Fruit fly (Drosophila melanogaster): Measurements from ENCODE around the gene Oatp33Ea.

The Oatp33Ea gene

DNA sequence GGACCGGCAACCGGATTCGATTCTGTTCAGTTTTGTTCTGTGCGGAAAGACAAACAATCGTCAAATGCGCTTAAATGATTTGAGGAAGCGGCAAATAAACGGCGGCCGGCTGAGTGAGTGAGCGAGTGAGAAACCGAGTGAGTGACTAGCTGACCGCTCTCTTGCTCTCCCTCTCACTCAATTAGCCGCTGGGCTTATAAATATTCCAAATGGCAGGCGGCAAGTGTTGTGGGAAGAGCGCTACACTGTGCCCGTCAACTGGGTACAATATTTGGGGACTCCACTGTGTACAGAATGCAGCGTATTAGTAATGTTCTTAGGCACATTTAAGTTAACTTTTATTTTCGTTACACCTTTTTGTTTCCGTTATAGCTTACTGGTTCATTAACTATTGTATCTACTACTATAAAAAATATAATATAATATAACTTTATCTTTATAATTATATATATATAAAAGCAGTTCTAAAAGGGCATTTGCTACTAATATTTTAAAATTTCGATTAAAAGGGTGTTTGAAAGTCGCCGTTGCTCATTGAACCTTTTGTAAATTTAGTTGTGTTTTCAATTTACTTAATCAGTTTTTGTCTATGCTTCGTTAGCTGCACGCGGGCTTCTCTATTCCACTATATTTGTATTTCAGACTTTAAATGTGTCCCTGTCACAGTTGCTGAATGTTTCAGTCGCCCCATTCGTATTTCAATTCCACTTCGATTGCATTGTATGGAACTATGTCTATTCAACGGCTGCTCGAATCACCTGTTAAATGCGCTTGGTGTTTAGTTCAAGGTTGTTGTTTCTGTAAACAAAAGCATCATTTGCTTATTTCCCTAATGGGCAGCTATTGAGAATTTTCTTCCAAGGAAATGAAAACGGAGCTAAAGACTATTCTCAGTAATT lies 23.7 kb downstream of the Oatp33Ea start (continued):
- TF ChIP-seq corto (GFP tag; optimal IDR thresholded peaks at IDR 0.05) (no peak), Ada2b (GFP tag; IDR thresholded peaks at IDR 0.05) (no peak), pum (GFP tag; optimal IDR thresholded peaks at IDR 0.05) (no peak), D (optimal IDR thresholded peaks at IDR 0.05) (no peak), D (GFP tag; optimal IDR thresholded peaks at IDR 0.05) (no peak), CG6791 (GFP tag; IDR thresholded peaks at IDR 0.05; ENCODE audit: partially characterized antibody) (0 out of 3 replicates have a peak, but pooled peaks have one; percentile 20), CG31365 (tag; optimal IDR thresholded peaks at IDR 0.05) (no peak), CG1602 (GFP tag; optimal IDR thresholded peaks at IDR 0.05) (no peak), croc (GFP tag; conservative IDR thresholded peaks at IDR 0.05) (no peak), onecut (GFP tag; IDR thresholded peaks at IDR 0.05) (no peak), crp (GFP tag; optimal IDR thresholded peaks at IDR 0.05) (no peak), CG11093 (GFP tag; IDR thresholded peaks at IDR 0.05) (no peak), CG42726 (GFP tag; IDR thresholded peaks at IDR 0.05; ENCODE audit: partially characterized antibody) (no peak), CG1024 (GFP tag; IDR thresholded peaks at IDR 0.05) (no peak), lbe (GFP tag; optimal IDR thresholded peaks at IDR 0.05) (no peak), CG16779 (GFP tag; IDR thresholded peaks at IDR 0.05) (0 out of 2 replicates have a peak, but pooled peaks have one; percentile 43)

- TF ChIP-seq CG34224 (GFP tag; IDR thresholded peaks at IDR 0.05; ENCODE audit: partially characterized antibody), result 0 out of 3 replicates have a peak, but pooled peaks have one; percentile 3
- no peak for TF ChIP-seq wor (GFP tag; IDR thresholded peaks at IDR 0.05)
These were observed 24.5 kb downstream of the Oatp33Ea start for dm6 chr2L:12421188-12421587.

- TF ChIP-seq tgo (GFP tag; IDR thresholded peaks at IDR 0.05) (no peak), CG13624 (GFP tag; optimal IDR thresholded peaks at IDR 0.05) (no peak), crc (GFP tag; optimal IDR thresholded peaks at IDR 0.05) (no peak), Side (GFP tag; optimal IDR thresholded peaks at IDR 0.05) (no peak), Med (GFP tag) (no peak), CG12769 (tag; optimal IDR thresholded peaks at IDR 0.05) (no peak), CG17829 (tag; optimal IDR thresholded peaks at IDR 0.05) (peak; percentile 11), zfh1 (GFP tag; IDR thresholded peaks at IDR 0.05) (no peak), CG4424 (GFP tag; optimal IDR thresholded peaks at IDR 0.05) (peak; percentile 19), CG32532 (GFP tag; IDR thresholded peaks at IDR 0.05) (no peak; the same call in 1 of the 2 replicates), HLHmδ (GFP tag; optimal IDR thresholded peaks at IDR 0.05) (no peak), NFAT (GFP tag; IDR thresholded peaks at IDR 0.05) (no peak), Ada2b (GFP tag; IDR thresholded peaks at IDR 0.05) (no peak), CG16813 (GFP tag; IDR thresholded peaks at IDR 0.05; ENCODE audit: partially characterized antibody) (no peak), CG12219 (GFP tag; optimal IDR thresholded peaks at IDR 0.05) (no peak), h (optimal IDR thresholded peaks at IDR 0.05) (no peak), gem (tag; optimal IDR thresholded peaks at IDR 0.05) (peak; percentile 65), NfI (GFP tag; optimal IDR thresholded peaks at IDR 0.05) (no peak), Dfd (GFP tag; optimal IDR thresholded peaks at IDR 0.05) (no peak), CG15073 (GFP tag; optimal IDR thresholded peaks at IDR 0.05) (no peak), NK7.1 (GFP tag; optimal IDR thresholded peaks at IDR 0.05) (no peak), Hr39 (optimal IDR thresholded peaks at IDR 0.05) (no peak), Mes4 (GFP tag; optimal IDR thresholded peaks at IDR 0.05) (no peak), CTCF (GFP tag; optimal IDR thresholded peaks at IDR 0.05) (no peak), CG12659 (GFP tag; optimal IDR thresholded peaks at IDR 0.05) (no peak), maf-S (GFP tag; optimal IDR thresholded peaks at IDR 0.05) (no peak), ro (GFP tag; IDR thresholded peaks at IDR 0.05) (no peak), fu2 (GFP tag; optimal IDR thresholded peaks at IDR 0.05) (no peak), Hr78 (GFP tag; optimal IDR thresholded peaks at IDR 0.05) (no peak), CG10267 (tag; optimal IDR thresholded peaks at IDR 0.05) (peak; percentile 29)
These were observed 30.1 kb downstream of the Oatp33Ea start for dm6 chr2L:12415485-12416137.
